Worm (Caenorhabditis elegans) whole organism, L2 larva: ENCODE measurements around the gene snu-13.
A peak's percentile ranks its signal among the peaks of the same experiment; 100 is the strongest.

Source experiments
- F13H6.1 ChIP-seq: sonication (generic microtip); optimal IDR thresholded peaks from 2 replicates; lab custom pipeline; 2016; ENCODE audit warnings: missing genetic modification characterization, missing compliant biosample characterization
- R02D3.7 ChIP-seq: fragments of 150-350 bp; optimal IDR thresholded peaks from 2 replicates; lab custom pipeline; 2014; ENCODE audit warnings: missing biosample characterization, missing genetic modification characterization
- ZK546.5 ChIP-seq: sonication (generic microtip); optimal IDR thresholded peaks from 2 replicates; lab custom pipeline; 2017; ENCODE audit warnings: missing biosample characterization, missing genetic modification characterization
- alr-1 ChIP-seq: fragments of 150-350 bp; optimal IDR thresholded peaks from 2 replicates; lab custom pipeline; 2014; ENCODE audit warnings: missing biosample characterization, missing genetic modification characterization
- aly-2 ChIP-seq: fragments of 150-350 bp; optimal IDR thresholded peaks from 2 replicates; lab custom pipeline; 2014; ENCODE audit warnings: missing biosample characterization, missing genetic modification characterization
- ama-1 ChIP-seq: fragments of 150-350 bp; optimal IDR thresholded peaks from 2 replicates; lab custom pipeline; 2018; ENCODE audit warnings: inconsistent platforms
- ceh-16 ChIP-seq: fragments of 150-350 bp; optimal IDR thresholded peaks from 2 replicates; lab custom pipeline; 2014; ENCODE audit warnings: missing biosample characterization, missing genetic modification characterization
- ceh-82 ChIP-seq: fragments of 150-350 bp; optimal IDR thresholded peaks from 2 replicates; lab custom pipeline; 2014; ENCODE audit warnings: missing biosample characterization, missing genetic modification characterization
- crh-2 ChIP-seq: sonication (generic microtip); optimal IDR thresholded peaks from 2 replicates; lab custom pipeline; 2017; ENCODE audit warnings: missing biosample characterization, missing genetic modification characterization
- dmd-4 ChIP-seq: sonication (generic microtip); optimal IDR thresholded peaks from 2 replicates; lab custom pipeline; 2017; ENCODE audit warnings: missing biosample characterization, missing genetic modification characterization
- fos-1 ChIP-seq: fragments of 150-350 bp; optimal IDR thresholded peaks from 2 replicates; lab custom pipeline; 2014; ENCODE audit warnings: missing biosample characterization, missing genetic modification characterization
- gmeb-1 ChIP-seq: fragments of 150-350 bp; optimal IDR thresholded peaks from 2 replicates; lab custom pipeline; 2014; ENCODE audit warnings: missing biosample characterization, missing genetic modification characterization
- lin-13 ChIP-seq: fragments of 150-350 bp; optimal IDR thresholded peaks from 2 replicates; lab custom pipeline; 2014; ENCODE audit warnings: missing biosample characterization, missing genetic modification reagents, missing genetic modification characterization
- lsy-2 ChIP-seq, 2 experiments: fragments of 150-350 bp in 1 of 2; sonication (generic microtip) in 1 of 2; optimal IDR thresholded peaks; 2 replicates each; lab custom pipeline; 2014 to 2017; ENCODE audit warnings: missing biosample characterization in 2 of 2, missing genetic modification characterization in 2 of 2
- mab-5 ChIP-seq: fragments of 150-350 bp; optimal IDR thresholded peaks from 2 replicates; lab custom pipeline; 2014; ENCODE audit warnings: missing biosample characterization, missing genetic modification characterization
- mbf-1 ChIP-seq: sonication (generic microtip); optimal IDR thresholded peaks from 2 replicates; lab custom pipeline; 2017; ENCODE audit warnings: missing biosample characterization, missing genetic modification characterization
- mdl-1 ChIP-seq, 2 experiments: fragments of 150-350 bp in 1 of 2; sonication (generic microtip) in 1 of 2; optimal IDR thresholded peaks; 2 replicates each; lab custom pipeline; 2017; ENCODE audit warnings: missing biosample characterization in 2 of 2, missing genetic modification characterization in 2 of 2
- nhr-10 ChIP-seq: sonication (generic microtip); optimal IDR thresholded peaks from 2 replicates; lab custom pipeline; 2017; ENCODE audit warnings: missing biosample characterization, missing genetic modification characterization
- nhr-11 ChIP-seq: fragments of 150-350 bp; optimal IDR thresholded peaks from 2 replicates; lab custom pipeline; 2014; ENCODE audit warnings: missing biosample characterization, missing genetic modification characterization
- nhr-12 ChIP-seq: fragments of 150-350 bp; optimal IDR thresholded peaks from 2 replicates; lab custom pipeline; 2014; ENCODE audit warnings: missing biosample characterization, missing genetic modification characterization
- nhr-129 ChIP-seq: fragments of 150-350 bp; optimal IDR thresholded peaks from 2 replicates; lab custom pipeline; 2014; ENCODE audit warnings: missing biosample characterization, missing genetic modification characterization
- nhr-21 ChIP-seq: fragments of 150-350 bp; optimal IDR thresholded peaks from 2 replicates; lab custom pipeline; 2014; ENCODE audit warnings: missing biosample characterization, missing genetic modification characterization
- nhr-23 ChIP-seq: fragments of 150-350 bp; optimal IDR thresholded peaks from 2 replicates; lab custom pipeline; 2014; ENCODE audit warnings: missing biosample characterization, missing genetic modification reagents, missing genetic modification characterization
- nhr-237 ChIP-seq: fragments of 150-350 bp; optimal IDR thresholded peaks from 2 replicates; lab custom pipeline; 2014; ENCODE audit warnings: missing biosample characterization, missing genetic modification characterization
- nhr-25 ChIP-seq: fragments of 150-350 bp; sonication (generic microtip); optimal IDR thresholded peaks from 3 replicates; lab custom pipeline; 2014; ENCODE audit warnings: missing biosample characterization, missing genetic modification characterization
- nhr-77 ChIP-seq: fragments of 150-350 bp; optimal IDR thresholded peaks from 2 replicates; lab custom pipeline; 2014; ENCODE audit warnings: missing biosample characterization, missing genetic modification characterization
- peb-1 ChIP-seq: fragments of 150-350 bp; optimal IDR thresholded peaks from 2 replicates; lab custom pipeline; 2014; ENCODE audit warnings: missing biosample characterization, missing genetic modification characterization
- skn-1 ChIP-seq: sonication (generic microtip); optimal IDR thresholded peaks from 2 replicates; lab custom pipeline; 2017; ENCODE audit warnings: missing biosample characterization, missing genetic modification characterization
- sma-3 ChIP-seq: sonication (generic microtip); optimal IDR thresholded peaks from 2 replicates; lab custom pipeline; 2016; ENCODE audit warnings: missing genetic modification reagents, missing genetic modification characterization, missing compliant biosample characterization
- sma-9 ChIP-seq, 2 experiments: fragments of 150-350 bp in 1 of 2; sonication (generic microtip) in 1 of 2; optimal IDR thresholded peaks; 2 replicates each; lab custom pipeline; 2014 to 2016; ENCODE audit warnings: missing genetic modification characterization in 2 of 2, mild to moderate bottlenecking in 1 of 2, missing biosample characterization in 1 of 2, missing compliant biosample characterization in 1 of 2, missing genetic modification reagents in 1 of 2, moderate library complexity in 1 of 2
- snpc-4 ChIP-seq: fragments of 150-350 bp; optimal IDR thresholded peaks from 2 replicates; lab custom pipeline; 2014; ENCODE audit warnings: missing biosample characterization, missing genetic modification characterization
- unc-39 ChIP-seq: fragments of 150-350 bp; optimal IDR thresholded peaks from 2 replicates; lab custom pipeline; 2014; ENCODE audit warnings: missing biosample characterization, missing genetic modification characterization
- unc-55 ChIP-seq: fragments of 150-350 bp; sonication (generic microtip); optimal IDR thresholded peaks from 3 replicates; lab custom pipeline; 2014; ENCODE audit warnings: missing biosample characterization, missing genetic modification reagents, missing genetic modification characterization
- unc-62 ChIP-seq: fragments of 150-350 bp; optimal IDR thresholded peaks from 2 replicates; lab custom pipeline; 2014; ENCODE audit warnings: missing biosample characterization, missing genetic modification reagents, missing genetic modification characterization
- zag-1 ChIP-seq: fragments of 150-350 bp; optimal IDR thresholded peaks from 2 replicates; lab custom pipeline; 2014; ENCODE audit warnings: missing biosample characterization, missing genetic modification characterization
- ztf-1 ChIP-seq: fragments of 200-800 bp; sonication (Bioruptor generic); conservative IDR thresholded peaks from 2 replicates; pipeline ENCODE4 v1.3.6; 2022; ENCODE audit warnings: missing genetic modification characterization, missing compliant biosample characterization

snu-13 gene

ce11 chrII:10660892-10661291 is 2.5 kb upstream of the snu-13 start, which contains the start of gene marc-2:
marc-2 (minus strand) TSS chrII:10660992.
- TF ChIP-seq mab-5 (tag; lab: Kevin White, UChicago): no peak
- no peak for TF ChIP-seq fos-1 (tag; lab: Kevin White, UChicago)
- TF ChIP-seq mbf-1 (tag; lab: Kevin White, UChicago): no peak
- no peak for TF ChIP-seq R02D3.7 (tag; lab: Kevin White, UChicago)
- no peak for TF ChIP-seq nhr-12 (tag; lab: Kevin White, UChicago)
- no peak for TF ChIP-seq unc-55 (GFP tag; lab: Kevin White, UChicago)
- TF ChIP-seq aly-2: no peak
- no peak for TF ChIP-seq nhr-10
- TF ChIP-seq dmd-4 (tag; lab: Kevin White, UChicago): no peak
- TF ChIP-seq gmeb-1 (tag; lab: Kevin White, UChicago): no peak
- no peak for TF ChIP-seq ceh-16
- TF ChIP-seq lin-13 (GFP tag; lab: Kevin White, UChicago): no peak
- TF ChIP-seq sma-3 (GFP tag; lab: Kevin White, UChicago): no peak
- TF ChIP-seq, all 48 proteins: peak for 0

- TF ChIP-seq skn-1 (tag; lab: Kevin White, UChicago): no peak
- TF ChIP-seq nhr-129 (tag; lab: Kevin White, UChicago): no peak
- no peak for TF ChIP-seq zag-1 (tag; lab: Kevin White, UChicago)
- no peak for TF ChIP-seq nhr-11 (tag; lab: Kevin White, UChicago)
- TF ChIP-seq unc-62: no peak
- no peak for TF ChIP-seq snpc-4 (tag; lab: Kevin White, UChicago)
- TF ChIP-seq ceh-82: no peak
- no peak for TF ChIP-seq peb-1 (tag; lab: Kevin White, UChicago)
- no peak for TF ChIP-seq mdl-1 (tag; optimal IDR thresholded peaks at IDR 0.05; lab: Kevin White, UChicago)
- TF ChIP-seq gmeb-1 (tag; lab: Kevin White, UChicago): no peak
- no peak for TF ChIP-seq aly-2
- TF ChIP-seq ztf-1: no peak
- no peak for TF ChIP-seq unc-39 (tag; lab: Kevin White, UChicago)
- TF ChIP-seq nhr-25 (tag; lab: Kevin White, UChicago): no peak
- TF ChIP-seq sma-3 (GFP tag; lab: Kevin White, UChicago): no peak
- no peak for TF ChIP-seq R02D3.7 (tag; lab: Kevin White, UChicago)
- TF ChIP-seq crh-2 (tag; lab: Kevin White, UChicago): no peak
Observed at ce11 chrII:10659585-10659984, 1.2 kb upstream of the snu-13 start.

ce11 chrII:10657632-10658108 is 756 bp downstream of the snu-13 start, which contains the start of gene lact-3:
lact-3 (minus strand) TSS chrII:10657682.
- TF ChIP-seq ztf-1 (no peak), gmeb-1 (tag; lab: Kevin White, UChicago) (no peak), nhr-77 (no peak), nhr-237 (no peak), nhr-129 (tag; lab: Kevin White, UChicago) (peak; percentile 0), ceh-82 (no peak), alr-1 (no peak), aly-2 (no peak), skn-1 (tag; lab: Kevin White, UChicago) (no peak), nhr-12 (tag; lab: Kevin White, UChicago) (no peak), snpc-4 (tag; lab: Kevin White, UChicago) (no peak), peb-1 (tag; lab: Kevin White, UChicago) (no peak), unc-39 (tag; lab: Kevin White, UChicago) (no peak), ama-1 (no peak), sma-9 (GFP tag; optimal IDR thresholded peaks at IDR 0.05; lab: Kevin White, UChicago) (no peak), sma-9 (tag; optimal IDR thresholded peaks at IDR 0.05; lab: Kevin White, UChicago) (no peak), lsy-2 (tag; optimal IDR thresholded peaks at IDR 0.05; lab: Kevin White, UChicago) (no peak), nhr-11 (tag; lab: Kevin White, UChicago) (no peak), R02D3.7 (tag; lab: Kevin White, UChicago) (no peak), ceh-16 (no peak), nhr-21 (no peak), ZK546.5 (no peak), F13H6.1 (tag; lab: Kevin White, UChicago) (peak; percentile 32), mdl-1 (tag; optimal IDR thresholded peaks at IDR 0.05; lab: Kevin White, UChicago) (no peak), fos-1 (tag; lab: Kevin White, UChicago) (peak; percentile 42), mbf-1 (tag; lab: Kevin White, UChicago) (no peak), nhr-23 (tag; lab: Kevin White, UChicago) (no peak), crh-2 (tag; lab: Kevin White, UChicago) (peak; percentile 31)

DNA sequence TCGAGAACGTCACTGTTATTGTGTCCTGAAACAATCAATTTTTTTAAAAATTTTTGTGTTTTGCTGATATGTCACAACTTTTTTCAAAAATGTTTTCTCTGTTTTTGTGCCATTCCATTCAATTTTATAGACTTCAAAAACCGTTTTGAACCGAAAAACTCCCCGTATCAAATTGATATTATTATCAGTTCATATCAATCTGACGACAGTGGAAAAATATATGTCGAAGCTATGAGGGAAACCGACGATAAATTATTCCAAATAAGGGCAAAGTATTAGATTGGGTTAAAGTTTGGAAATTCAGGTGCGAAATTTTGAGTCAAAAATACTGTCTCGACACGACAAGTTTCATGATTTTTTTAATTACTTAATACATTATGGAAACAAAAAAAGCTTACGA is 2.0 kb downstream of the snu-13 start:
- TF ChIP-seq fos-1 (tag; lab: Kevin White, UChicago) (peak; percentile 40), aly-2 (no peak), nhr-23 (tag; lab: Kevin White, UChicago) (no peak)
